Worm (Caenorhabditis elegans) whole organism, L4 larva: ENCODE data around the gene rgs-3.

Experiments
- F49E8.2 ChIP-seq: sonication (generic microtip); optimal IDR thresholded peaks from 2 replicates; lab custom pipeline; 2016; ENCODE audit warnings: missing compliant biosample characterization, mild to moderate bottlenecking, missing genetic modification characterization, borderline replicate concordance
- T26A8.4 ChIP-seq: fragments of 200-800 bp; sonication (Bioruptor generic); IDR thresholded peaks from 2 replicates; pipeline ENCODE4 v1.3.6; 2022; ENCODE audit warnings: missing genetic modification characterization, missing compliant biosample characterization
- ZK546.5 ChIP-seq, 2 experiments: sonication (generic microtip); optimal IDR thresholded peaks; 2 replicates each; lab custom pipeline; 2017; ENCODE audit warnings: missing biosample characterization in 2 of 2, missing genetic modification characterization in 2 of 2
- mdl-1 ChIP-seq, 2 experiments: fragments of 150-350 bp in 1 of 2; sonication (generic microtip) in 1 of 2; optimal IDR thresholded peaks; 2 replicates each; lab custom pipeline; 2014 to 2017; ENCODE audit warnings: missing biosample characterization in 2 of 2, missing genetic modification characterization in 2 of 2
- mxl-2 ChIP-seq: fragments of 200-800 bp; sonication (Bioruptor generic); conservative IDR thresholded peaks from 2 replicates; pipeline ENCODE4 v1.3.6; 2022; ENCODE audit warnings: missing genetic modification reagents, missing genetic modification characterization, missing compliant biosample characterization
- nhr-11 ChIP-seq: fragments of 150-350 bp; optimal IDR thresholded peaks from 2 replicates; lab custom pipeline; 2014; ENCODE audit warnings: missing biosample characterization, missing genetic modification characterization
- nhr-28 ChIP-seq: fragments of 150-350 bp; optimal IDR thresholded peaks from 2 replicates; lab custom pipeline; 2014; ENCODE audit warnings: missing biosample characterization, missing genetic modification characterization
- nhr-42 ChIP-seq: fragments of 200-800 bp; sonication (Bioruptor generic); IDR thresholded peaks from 2 replicates; pipeline ENCODE4 v1.3.6; 2022; ENCODE audit warnings: missing genetic modification characterization, missing compliant biosample characterization
- spr-3 ChIP-seq: fragments of 200-800 bp; sonication (Bioruptor generic); optimal IDR thresholded peaks from 2 replicates; lab custom pipeline; 2018; ENCODE audit warnings: mild to moderate bottlenecking, missing genetic modification characterization, missing compliant biosample characterization
- unc-130 ChIP-seq: sonication (generic microtip); optimal IDR thresholded peaks from 2 replicates; lab custom pipeline; 2016; ENCODE audit warnings: missing genetic modification reagents, missing genetic modification characterization, missing compliant biosample characterization
- unc-62 ChIP-seq, 3 experiments: fragments of 150-350 bp in 1 of 3; sonication (generic microtip); optimal IDR thresholded peaks in 2 of 3; peaks in 1 of 3; 1 replicate in 1 of 3; 2 replicates in 2 of 3; lab custom pipeline; 2014 to 2017; ENCODE audit warnings: missing biosample characterization in 3 of 3, missing genetic modification characterization in 3 of 3, missing genetic modification reagents in 3 of 3, missing genotype in 1 of 3
- zag-1 ChIP-seq: fragments of 150-350 bp; optimal IDR thresholded peaks from 2 replicates; lab custom pipeline; 2014; ENCODE audit warnings: missing biosample characterization, missing genetic modification characterization

- no peak for TF ChIP-seq unc-62 (GFP tag; optimal IDR thresholded peaks at IDR 0.05 in 1 of 2; lab: Kevin White, UChicago)
- TF ChIP-seq unc-62 (tag; optimal IDR thresholded peaks at IDR 0.05; lab: Kevin White, UChicago): no peak
- TF ChIP-seq nhr-11 (tag; lab: Kevin White, UChicago): no peak
- no peak for TF ChIP-seq nhr-42 (GFP tag; lab: Robert Waterston, UW)
- no peak for TF ChIP-seq zag-1 (tag; lab: Kevin White, UChicago)
- no peak for TF ChIP-seq spr-3 (GFP tag; lab: Kevin White, UChicago)
- TF ChIP-seq F49E8.2 (tag; lab: Kevin White, UChicago): no peak
- TF ChIP-seq mxl-2: no peak
- no peak for TF ChIP-seq nhr-28 (tag; lab: Kevin White, UChicago)
- TF ChIP-seq mdl-1 (tag; optimal IDR thresholded peaks at IDR 0.05; lab: Kevin White, UChicago): no peak
- no peak for TF ChIP-seq ZK546.5 (tag; optimal IDR thresholded peaks at IDR 0.05; lab: Kevin White, UChicago)
- TF ChIP-seq unc-130 (GFP tag; lab: Kevin White, UChicago): no peak
- no peak for TF ChIP-seq T26A8.4 (GFP tag; lab: Robert Waterston, UW)
Measured at ce11 chrII:6138138-6138537, 38.5 kb downstream of the rgs-3 start.
